Worm (Caenorhabditis elegans): ENCODE measurements around the gene melo-3.

- TF ChIP-seq sem-2 (GFP tag; optimal IDR thresholded peaks at IDR 0.05) (no peak), tbx-8 (GFP tag; optimal IDR thresholded peaks at IDR 0.05) (no peak), lsy-2 (tag; optimal IDR thresholded peaks at IDR 0.05) (no peak), elt-3 (tag; optimal IDR thresholded peaks at IDR 0.05) (no peak), elt-1 (tag; optimal IDR thresholded peaks at IDR 0.05; ENCODE audit: borderline replicate concordance, insufficient read depth) (no peak), nhr-237 (tag; optimal IDR thresholded peaks at IDR 0.05) (no peak), snpc-4 (tag; optimal IDR thresholded peaks at IDR 0.05) (no peak)
These were observed 40.4 kb downstream of the melo-3 start, which contains the start of gene irld-14 for ce11 chrV:14996236-14996635.

Measured in whole organism, mixed stage, embryonic.